Worm (Caenorhabditis elegans): ENCODE results near the gene tsp-20.
A peak's percentile ranks its signal among the peaks of the same experiment; 100 is the strongest.

tsp-20 gene

ce11 chrX:12033937-12034336 lies at the start of gene tsp-20:
tsp-20 (minus strand) TSS chrX:12034037.
- TF ChIP-seq med-1 (GFP tag; optimal IDR thresholded peaks at IDR 0.05; ENCODE audit: insufficient read depth) (no peak), cog-1 (tag; optimal IDR thresholded peaks at IDR 0.05) (no peak), klf-2 (GFP tag; conservative IDR thresholded peaks at IDR 0.05) (no peak), ref-1 (GFP tag; conservative IDR thresholded peaks at IDR 0.05) (no peak), flt-1 (GFP tag; IDR thresholded peaks at IDR 0.05) (no peak), ztf-23 (GFP tag; IDR thresholded peaks at IDR 0.05) (no peak), ztf-29 (GFP tag; IDR thresholded peaks at IDR 0.05) (no peak), tab-1 (GFP tag; IDR thresholded peaks at IDR 0.05) (no peak), T22C8.4 (GFP tag; IDR thresholded peaks at IDR 0.05) (no peak)

- no peak for TF ChIP-seq tab-1 (GFP tag; IDR thresholded peaks at IDR 0.05)
- no peak for TF ChIP-seq ztf-23 (GFP tag; IDR thresholded peaks at IDR 0.05)
- no peak for TF ChIP-seq cog-1 (tag; optimal IDR thresholded peaks at IDR 0.05)
- no peak for TF ChIP-seq ztf-29 (GFP tag; IDR thresholded peaks at IDR 0.05)
These were observed 49.0 kb upstream of the tsp-20 start for ce11 chrX:12082813-12083212.

- TF ChIP-seq cog-1 (tag; optimal IDR thresholded peaks at IDR 0.05) = no peak
These were observed 47.4 kb upstream of the tsp-20 start for ce11 chrX:12081250-12081649.

- no peak for TF ChIP-seq ztf-23 (GFP tag; IDR thresholded peaks at IDR 0.05)
- TF ChIP-seq klf-2 (GFP tag; conservative IDR thresholded peaks at IDR 0.05) = no peak
- TF ChIP-seq flt-1 (GFP tag; IDR thresholded peaks at IDR 0.05) = peak; percentile 53; the same call in 1 of the 2 replicates
- no peak for TF ChIP-seq T22C8.4 (GFP tag; IDR thresholded peaks at IDR 0.05)
These were observed 46.8 kb upstream of the tsp-20 start for ce11 chrX:12080581-12081162.

ce11 chrX:12073764-12074163 lies 39.9 kb upstream of the tsp-20 start, which contains the start of gene tmem-145:
tmem-145 (minus strand) TSS chrX:12073864.
- TF ChIP-seq tab-1 (GFP tag; IDR thresholded peaks at IDR 0.05) (no peak), flt-1 (GFP tag; IDR thresholded peaks at IDR 0.05) (no peak), T22C8.4 (GFP tag; IDR thresholded peaks at IDR 0.05) (no peak), med-1 (GFP tag; optimal IDR thresholded peaks at IDR 0.05; ENCODE audit: insufficient read depth) (no peak), ref-1 (GFP tag; conservative IDR thresholded peaks at IDR 0.05) (no peak), klf-2 (GFP tag; conservative IDR thresholded peaks at IDR 0.05) (no peak), ztf-29 (GFP tag; IDR thresholded peaks at IDR 0.05) (no peak), ztf-23 (GFP tag; IDR thresholded peaks at IDR 0.05) (no peak), cog-1 (tag; optimal IDR thresholded peaks at IDR 0.05) (no peak)

- TF ChIP-seq ztf-29 (GFP tag; IDR thresholded peaks at IDR 0.05) = no peak
- no peak for TF ChIP-seq T22C8.4 (GFP tag; IDR thresholded peaks at IDR 0.05)
- no peak for TF ChIP-seq tab-1 (GFP tag; IDR thresholded peaks at IDR 0.05)
- no peak for TF ChIP-seq flt-1 (GFP tag; IDR thresholded peaks at IDR 0.05)
- TF ChIP-seq ztf-23 (GFP tag; IDR thresholded peaks at IDR 0.05) = no peak
- no peak for TF ChIP-seq ref-1 (GFP tag; conservative IDR thresholded peaks at IDR 0.05)
- no peak for TF ChIP-seq cog-1 (tag; optimal IDR thresholded peaks at IDR 0.05)
- no peak for TF ChIP-seq med-1 (GFP tag; optimal IDR thresholded peaks at IDR 0.05; ENCODE audit: insufficient read depth)
- TF ChIP-seq klf-2 (GFP tag; conservative IDR thresholded peaks at IDR 0.05) = no peak
These were observed 34.4 kb upstream of the tsp-20 start, which contains the start of gene lgc-24 for ce11 chrX:12068250-12068649. lgc-24 (plus strand) TSS chrX:12068550.

ce11 chrX:12064908-12065307 lies 31.1 kb upstream of the tsp-20 start, which contains the start of gene lgc-23:
lgc-23 (plus strand) TSS chrX:12065208.
- no peak for TF ChIP-seq klf-2 (GFP tag; conservative IDR thresholded peaks at IDR 0.05)
- TF ChIP-seq flt-1 (GFP tag; IDR thresholded peaks at IDR 0.05) = no peak
- TF ChIP-seq cog-1 (tag; optimal IDR thresholded peaks at IDR 0.05) = no peak
- no peak for TF ChIP-seq med-1 (GFP tag; optimal IDR thresholded peaks at IDR 0.05; ENCODE audit: insufficient read depth)
- no peak for TF ChIP-seq ztf-29 (GFP tag; IDR thresholded peaks at IDR 0.05)
- no peak for TF ChIP-seq ref-1 (GFP tag; conservative IDR thresholded peaks at IDR 0.05)

- TF ChIP-seq ztf-29 (GFP tag; IDR thresholded peaks at IDR 0.05) = no peak
- no peak for TF ChIP-seq ztf-23 (GFP tag; IDR thresholded peaks at IDR 0.05)
These were observed 23.1 kb upstream of the tsp-20 start, which contains the start of gene B0198.3 for ce11 chrX:12056973-12057372. B0198.3 (minus strand) TSS chrX:12057073.

- TF ChIP-seq ztf-23 (GFP tag; IDR thresholded peaks at IDR 0.05) (no peak), ztf-29 (GFP tag; IDR thresholded peaks at IDR 0.05) (no peak), tab-1 (GFP tag; IDR thresholded peaks at IDR 0.05) (no peak), klf-2 (GFP tag; conservative IDR thresholded peaks at IDR 0.05) (no peak), ref-1 (GFP tag; conservative IDR thresholded peaks at IDR 0.05) (no peak), cog-1 (tag; optimal IDR thresholded peaks at IDR 0.05) (no peak), flt-1 (GFP tag; IDR thresholded peaks at IDR 0.05) (no peak), T22C8.4 (GFP tag; IDR thresholded peaks at IDR 0.05) (no peak), med-1 (GFP tag; optimal IDR thresholded peaks at IDR 0.05; ENCODE audit: insufficient read depth) (no peak)
These were observed 4.9 kb upstream of the tsp-20 start for ce11 chrX:12038728-12039127.

ce11 chrX:12037978-12038377 lies 4.1 kb upstream of the tsp-20 start:
- TF ChIP-seq flt-1 (GFP tag; IDR thresholded peaks at IDR 0.05) = no peak
- TF ChIP-seq ztf-29 (GFP tag; IDR thresholded peaks at IDR 0.05) = no peak
- no peak for TF ChIP-seq T22C8.4 (GFP tag; IDR thresholded peaks at IDR 0.05)

ce11 chrX:12036114-12036513 lies 2.3 kb upstream of the tsp-20 start:
- no peak for TF ChIP-seq ztf-23 (GFP tag; IDR thresholded peaks at IDR 0.05)
- peak; percentile 2 for TF ChIP-seq cog-1 (tag; optimal IDR thresholded peaks at IDR 0.05)
